Fruit fly (Drosophila melanogaster) Kc167 (cell line): ENCODE results near the gene CG8176.

ENCODE experiments used
- Myc ChIP-seq: fragments of >200 bp; optimal IDR thresholded peaks from 2 replicates; lab custom pipeline; 2017; ENCODE audit warnings: missing external identifiers
- Sin3A ChIP-seq: fragments of >200 bp; optimal IDR thresholded peaks from 2 replicates; lab custom pipeline; 2018; ENCODE audit warnings: missing external identifiers
- psq ChIP-seq: fragments of >200 bp; optimal IDR thresholded peaks from 2 replicates; lab custom pipeline; 2017; ENCODE audit warnings: missing external identifiers
- ttk ChIP-seq: sonication (Bioruptor generic); optimal IDR thresholded peaks from 2 replicates; lab custom pipeline; 2017; ENCODE audit warnings: missing external identifiers

- TF ChIP-seq ttk (lab: Kevin White, UChicago): no peak
- no peak for TF ChIP-seq Myc (lab: Kevin White, UChicago)
- TF ChIP-seq Sin3A: no peak
- no peak for TF ChIP-seq psq (lab: Kevin White, UChicago)
These were observed 33.0 kb downstream of the CG8176 start for dm6 chr3R:9548769-9549168.
